Worm (Caenorhabditis elegans) whole organism, L4/young adult: ENCODE results near the gene C55B6.5.

Experiments
- W03F9.2 ChIP-seq: fragments of 150-350 bp; optimal IDR thresholded peaks from 2 replicates; lab custom pipeline; 2014; ENCODE audit warnings: missing biosample characterization, missing genetic modification characterization
- dao-5 ChIP-seq: sonication (generic microtip); optimal IDR thresholded peaks from 2 replicates; lab custom pipeline; 2016; ENCODE audit warnings: missing genotype, missing genetic modification characterization, moderate library complexity, missing compliant biosample characterization
- him-1 ChIP-seq: sonication (generic microtip); optimal IDR thresholded peaks from 2 replicates; lab custom pipeline; 2016; ENCODE audit warnings: missing genotype, missing genetic modification reagents, missing genetic modification characterization, missing compliant biosample characterization

DNA sequence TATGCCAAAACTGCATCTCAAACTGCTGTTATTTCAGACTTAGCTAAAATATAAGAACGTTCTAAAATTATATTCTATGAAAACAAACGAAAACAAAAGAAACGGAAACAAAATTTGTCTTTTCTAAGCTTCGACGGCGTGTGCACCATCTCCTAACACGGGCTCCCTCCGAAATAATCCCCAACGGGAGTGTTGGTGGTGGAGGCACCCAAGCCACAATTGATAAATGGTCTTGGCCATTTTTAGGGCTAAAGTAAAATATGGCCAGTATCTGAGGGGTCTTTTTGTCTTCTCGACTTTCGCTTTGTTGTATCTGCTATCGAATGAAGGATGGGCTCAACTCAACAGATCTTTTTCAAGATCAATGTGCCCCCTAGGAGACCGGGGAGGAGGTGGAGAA, 29.7 kb downstream of the C55B6.5 start:
- TF ChIP-seq dao-5 (tag; lab: Kevin White, UChicago) (no peak), him-1 (tag; lab: Kevin White, UChicago) (no peak), W03F9.2 (tag; lab: Kevin White, UChicago) (no peak)
